Worm (Caenorhabditis elegans) whole organism, early embryonic: ENCODE results near the gene ubc-15.

Source experiments
- ama-1 ChIP-seq: fragments of 150-350 bp; optimal IDR thresholded peaks from 2 replicates; lab custom pipeline; 2014
- ceh-13 ChIP-seq: fragments of 200-800 bp; sonication (Bioruptor generic); optimal IDR thresholded peaks from 2 replicates; lab custom pipeline; 2018; ENCODE audit warnings: mild to moderate bottlenecking, missing genetic modification characterization, missing compliant biosample characterization
- ets-7 ChIP-seq: sonication (generic microtip); optimal IDR thresholded peaks from 2 replicates; lab custom pipeline; 2016; ENCODE audit warnings: missing genotype, missing genetic modification characterization, missing compliant biosample characterization
- flt-1 ChIP-seq: fragments of 200-800 bp; sonication (Bioruptor generic); IDR thresholded peaks from 2 replicates; pipeline ENCODE4 v1.3.6; 2022; ENCODE audit warnings: missing genetic modification characterization, missing compliant biosample characterization
- hmbx-1 ChIP-seq: sonication (generic microtip); optimal IDR thresholded peaks from 2 replicates; lab custom pipeline; 2016; ENCODE audit warnings: mild to moderate bottlenecking, missing genetic modification characterization, missing compliant biosample characterization
- sea-1 ChIP-seq: fragments of 200-800 bp; sonication (Bioruptor generic); conservative IDR thresholded peaks from 2 replicates; pipeline ENCODE4 v1.3.6; 2022; ENCODE audit warnings: missing genetic modification characterization, missing compliant biosample characterization
- tra-4 ChIP-seq: sonication (generic microtip); optimal IDR thresholded peaks from 2 replicates; lab custom pipeline; 2017; ENCODE audit warnings: missing genetic modification characterization, missing compliant biosample characterization

ce11 chrII:2885518-2886449 is 27.6 kb downstream of the ubc-15 start:
- TF ChIP-seq hmbx-1 (tag; lab: Kevin White, UChicago): no peak
- TF ChIP-seq sea-1 (GFP tag; lab: Robert Waterston, UW): no peak
- TF ChIP-seq tra-4 (tag; lab: Kevin White, UChicago): no peak
- no peak for TF ChIP-seq ama-1
- TF ChIP-seq ets-7: no peak
- no peak for TF ChIP-seq ceh-13 (GFP tag; lab: Kevin White, UChicago)
- no peak for TF ChIP-seq flt-1 (GFP tag; lab: Robert Waterston, UW)
